Worm (Caenorhabditis elegans): ENCODE measurements around the gene rbm-17.
A peak's percentile ranks its signal among the peaks of the same experiment; 100 is the strongest.

- no peak for TF ChIP-seq hlh-4 (tag; optimal IDR thresholded peaks at IDR 0.05)
- peak in 2 of 6 experiments; percentile 16 to 67 for TF ChIP-seq elt-3 (tag; optimal IDR thresholded peaks at IDR 0.05)
- TF ChIP-seq vab-15 (tag; optimal IDR thresholded peaks at IDR 0.05), result no peak
- TF ChIP-seq nhr-237 (tag; optimal IDR thresholded peaks at IDR 0.05), result no peak
- TF ChIP-seq lin-15B (tag; optimal IDR thresholded peaks at IDR 0.05), result no peak
- no peak for TF ChIP-seq egl-27 (tag; optimal IDR thresholded peaks at IDR 0.05)
- no peak for TF ChIP-seq nhr-28 (tag; optimal IDR thresholded peaks at IDR 0.05)
- TF ChIP-seq aly-2 (tag; optimal IDR thresholded peaks at IDR 0.05), result no peak
- no peak for TF ChIP-seq unc-86 (tag; optimal IDR thresholded peaks at IDR 0.05)
- no peak for TF ChIP-seq unc-62 (GFP tag; optimal IDR thresholded peaks at IDR 0.05)
- no peak for TF ChIP-seq ztf-11 (tag; optimal IDR thresholded peaks at IDR 0.05)
- no peak for TF ChIP-seq unc-98 (GFP tag; IDR thresholded peaks at IDR 0.05)
- TF ChIP-seq sptf-1 (tag; optimal IDR thresholded peaks at IDR 0.05), result no peak
- TF ChIP-seq elt-2 (tag; optimal IDR thresholded peaks at IDR 0.05), result no peak
These were observed 1.8 kb upstream of the rbm-17 start, which contains the start of gene F58B3.6 for ce11 chrIV:11636409-11636723.
